Worm (Caenorhabditis elegans) whole organism, L3 larva: Measurements from ENCODE around the gene zhit-1.

ENCODE experiments used
- R02D3.7 ChIP-seq: fragments of 150-350 bp; optimal IDR thresholded peaks from 2 replicates; lab custom pipeline; 2014; ENCODE audit warnings: missing biosample characterization, missing genetic modification characterization
- ZK546.5 ChIP-seq: sonication (generic microtip); optimal IDR thresholded peaks from 2 replicates; lab custom pipeline; 2017; ENCODE audit warnings: missing biosample characterization, missing genetic modification characterization
- aly-2 ChIP-seq: fragments of 150-350 bp; optimal IDR thresholded peaks from 2 replicates; lab custom pipeline; 2014; ENCODE audit warnings: missing biosample characterization, missing genetic modification characterization
- ama-1 ChIP-seq: fragments of 150-350 bp; optimal IDR thresholded peaks from 2 replicates; lab custom pipeline; 2018
- ceh-82 ChIP-seq: fragments of 150-350 bp; optimal IDR thresholded peaks from 2 replicates; lab custom pipeline; 2014; ENCODE audit warnings: missing biosample characterization, missing genetic modification characterization
- elt-1 ChIP-seq: fragments of 150-350 bp; optimal IDR thresholded peaks from 2 replicates; lab custom pipeline; 2014; ENCODE audit warnings: missing biosample characterization, missing genetic modification characterization
- elt-2 ChIP-seq: sonication (generic microtip); optimal IDR thresholded peaks from 2 replicates; lab custom pipeline; 2016; ENCODE audit warnings: missing genetic modification reagents, mild to moderate bottlenecking, missing genetic modification characterization, missing compliant biosample characterization
- eor-1 ChIP-seq, 2 experiments: fragments of 150-350 bp; optimal IDR thresholded peaks; 2 replicates each; lab custom pipeline; 2014 to 2018; ENCODE audit warnings: missing biosample characterization in 2 of 2, missing genetic modification characterization in 2 of 2
- fkh-10 ChIP-seq: sonication (generic microtip); optimal IDR thresholded peaks from 2 replicates; lab custom pipeline; 2017; ENCODE audit warnings: missing biosample characterization, missing genetic modification reagents, missing genetic modification characterization
- fkh-2 ChIP-seq: fragments of 150-350 bp; optimal IDR thresholded peaks from 2 replicates; lab custom pipeline; 2014; ENCODE audit warnings: missing biosample characterization, missing genetic modification reagents, missing genetic modification characterization
- fos-1 ChIP-seq: fragments of 150-350 bp; optimal IDR thresholded peaks from 2 replicates; lab custom pipeline; 2014; ENCODE audit warnings: missing biosample characterization, missing genetic modification characterization
- jun-1 ChIP-seq: fragments of 150-350 bp; optimal IDR thresholded peaks from 2 replicates; lab custom pipeline; 2014; ENCODE audit warnings: missing biosample characterization, missing genetic modification reagents, missing genetic modification characterization
- lin-15B ChIP-seq: fragments of 150-350 bp; optimal IDR thresholded peaks from 2 replicates; lab custom pipeline; 2014; ENCODE audit warnings: missing biosample characterization, missing genetic modification characterization
- lsy-12 ChIP-seq: sonication (generic microtip); optimal IDR thresholded peaks from 2 replicates; lab custom pipeline; 2016; ENCODE audit warnings: mild to moderate bottlenecking, missing genetic modification characterization, missing compliant biosample characterization
- mml-1 ChIP-seq: fragments of 150-350 bp; sonication (generic microtip); optimal IDR thresholded peaks from 3 replicates; lab custom pipeline; 2014; ENCODE audit warnings: missing biosample characterization, missing genetic modification characterization
- nhr-11 ChIP-seq: fragments of 150-350 bp; optimal IDR thresholded peaks from 2 replicates; lab custom pipeline; 2014; ENCODE audit warnings: missing biosample characterization, missing genetic modification characterization
- nhr-12 ChIP-seq: fragments of 150-350 bp; optimal IDR thresholded peaks from 2 replicates; lab custom pipeline; 2014; ENCODE audit warnings: missing biosample characterization, missing genetic modification characterization
- nhr-23 ChIP-seq: fragments of 150-350 bp; optimal IDR thresholded peaks from 2 replicates; lab custom pipeline; 2014; ENCODE audit warnings: missing biosample characterization, missing genetic modification reagents, missing genetic modification characterization
- nhr-237 ChIP-seq: fragments of 150-350 bp; optimal IDR thresholded peaks from 2 replicates; lab custom pipeline; 2014; ENCODE audit warnings: missing biosample characterization, missing genetic modification characterization
- nhr-25 ChIP-seq: sonication (generic microtip); optimal IDR thresholded peaks from 2 replicates; lab custom pipeline; 2017; ENCODE audit warnings: missing biosample characterization, missing genetic modification characterization
- nhr-28 ChIP-seq: fragments of 150-350 bp; optimal IDR thresholded peaks from 2 replicates; lab custom pipeline; 2014; ENCODE audit warnings: missing biosample characterization, missing genetic modification characterization
- nhr-43 ChIP-seq: sonication (generic microtip); optimal IDR thresholded peaks from 2 replicates; lab custom pipeline; 2016; ENCODE audit warnings: mild to moderate bottlenecking, missing genetic modification characterization, missing compliant biosample characterization; ENCODE audit not compliant: poor library complexity, severe bottlenecking
- nhr-67 ChIP-seq: fragments of 150-350 bp; optimal IDR thresholded peaks from 2 replicates; lab custom pipeline; 2014; ENCODE audit warnings: missing biosample characterization, missing genetic modification characterization
- nhr-76 ChIP-seq: fragments of 150-350 bp; sonication (generic microtip); optimal IDR thresholded peaks from 5 replicates; lab custom pipeline; 2014; ENCODE audit warnings: missing biosample characterization, missing genetic modification characterization
- pha-4 ChIP-seq: fragments of 150-350 bp; optimal IDR thresholded peaks from 2 replicates; lab custom pipeline; 2014; ENCODE audit warnings: missing biosample characterization, missing genetic modification reagents, missing genetic modification characterization
- pqm-1 ChIP-seq: fragments of 150-350 bp; optimal IDR thresholded peaks from 2 replicates; lab custom pipeline; 2017; ENCODE audit warnings: missing biosample characterization, missing genetic modification characterization, inconsistent platforms
- sea-2 ChIP-seq: fragments of 150-350 bp; sonication (generic microtip); optimal IDR thresholded peaks from 4 replicates; lab custom pipeline; 2014; ENCODE audit warnings: missing biosample characterization, missing genetic modification reagents, missing genetic modification characterization
- skn-1 ChIP-seq: fragments of 150-350 bp; optimal IDR thresholded peaks from 2 replicates; lab custom pipeline; 2014; ENCODE audit warnings: missing biosample characterization, missing genetic modification characterization
- unc-39 ChIP-seq: sonication (generic microtip); optimal IDR thresholded peaks from 4 replicates; lab custom pipeline; 2017; ENCODE audit warnings: missing biosample characterization, missing genetic modification characterization
- ztf-4 ChIP-seq: fragments of 150-350 bp; optimal IDR thresholded peaks from 2 replicates; lab custom pipeline; 2014; ENCODE audit warnings: missing biosample characterization, missing genetic modification characterization

Gene zhit-1

DNA sequence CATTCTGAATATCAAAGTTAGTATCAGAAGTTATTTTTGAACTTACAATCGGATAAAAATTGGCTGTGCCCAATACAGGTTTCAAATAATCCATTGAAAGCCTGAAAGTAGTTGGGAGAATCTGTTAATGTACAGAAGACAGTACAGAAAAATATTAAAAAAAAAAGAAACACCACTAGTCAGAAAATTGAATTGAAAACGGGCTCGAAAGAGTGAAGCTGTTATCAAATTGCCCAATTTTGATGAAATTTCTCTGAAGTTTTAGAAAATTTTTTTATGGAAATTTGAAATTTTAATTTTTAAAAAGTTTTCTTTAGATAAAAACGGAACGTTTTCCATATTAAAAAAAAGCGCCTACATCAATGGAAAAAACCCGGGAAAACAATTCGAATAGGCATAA lies 29.2 kb downstream of the zhit-1 start, which contains the start of gene C18C4.7:
C18C4.7 (minus strand) TSS at position 101 of the 400 bp plus-strand sequence.
- TF ChIP-seq fkh-2 (tag; lab: Kevin White, UChicago) (no peak), unc-39 (no peak), pha-4 (tag; lab: Kevin White, UChicago) (no peak), nhr-76 (tag; lab: Kevin White, UChicago) (no peak), lin-15B (tag; lab: Kevin White, UChicago) (no peak), fos-1 (tag; lab: Kevin White, UChicago) (no peak), ZK546.5 (tag; lab: Kevin White, UChicago) (no peak)

DNA sequence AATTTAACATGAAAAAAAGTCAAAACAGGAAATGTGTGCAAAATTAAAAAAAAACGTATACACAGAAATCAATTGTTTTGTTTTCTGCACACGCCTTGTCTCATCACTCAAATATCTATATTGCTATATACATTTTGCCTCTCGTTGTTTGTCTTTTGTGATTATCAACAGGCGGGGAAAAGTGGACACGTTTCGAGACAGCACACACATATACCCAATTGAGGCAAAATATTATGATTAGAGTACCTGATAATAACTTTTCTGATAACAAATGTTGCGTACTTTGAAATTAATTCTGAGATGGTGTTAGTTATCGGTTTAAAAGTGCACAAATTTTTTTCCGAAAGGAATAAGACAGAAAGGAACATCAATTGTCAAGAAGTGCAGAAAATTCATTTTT lies 36.5 kb downstream of the zhit-1 start:
- TF ChIP-seq pha-4 (tag; lab: Kevin White, UChicago) (peak; percentile 50), nhr-25 (tag; lab: Kevin White, UChicago) (no peak), nhr-11 (tag; lab: Kevin White, UChicago) (no peak), lin-15B (tag; lab: Kevin White, UChicago) (no peak), lsy-12 (no peak), jun-1 (tag; lab: Kevin White, UChicago) (peak; percentile 4), aly-2 (tag; lab: Kevin White, UChicago) (no peak), mml-1 (tag; lab: Kevin White, UChicago) (no peak), nhr-23 (no peak), sea-2 (GFP tag; lab: Kevin White, UChicago) (no peak), ama-1 (lab: Kevin White, UChicago) (no peak), pqm-1 (tag; lab: Kevin White, UChicago) (peak; percentile 94), nhr-12 (tag; lab: Kevin White, UChicago) (no peak), eor-1 (tag; optimal IDR thresholded peaks at IDR 0.05; lab: Kevin White, UChicago) (no peak), elt-2 (tag; lab: Kevin White, UChicago) (peak; percentile 95)

DNA sequence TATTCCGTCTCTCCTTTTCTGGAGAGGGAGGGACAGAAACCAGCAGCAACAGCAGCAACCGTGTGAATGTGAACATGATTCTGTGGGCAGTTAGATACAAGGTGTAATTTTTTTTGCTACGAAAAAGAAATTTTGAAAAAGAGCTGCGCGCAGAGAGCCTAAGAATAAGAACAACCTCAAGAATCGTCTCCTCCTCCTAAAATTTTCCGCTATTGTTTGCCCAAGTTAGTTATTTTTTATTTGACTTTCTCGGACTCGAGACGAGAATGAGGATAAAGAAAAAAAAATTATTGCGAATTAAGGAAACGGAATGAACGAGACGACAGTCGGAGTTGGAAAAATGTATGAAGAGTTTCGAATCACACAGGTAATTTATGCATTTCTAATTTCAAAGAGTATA lies 37.8 kb downstream of the zhit-1 start, which contains the start of gene glb-5:
glb-5 (plus strand) TSS at position 301 of the 400 bp plus-strand sequence.
- TF ChIP-seq fkh-2 (tag; lab: Kevin White, UChicago) (no peak), elt-2 (tag; lab: Kevin White, UChicago) (peak; percentile 24)

DNA sequence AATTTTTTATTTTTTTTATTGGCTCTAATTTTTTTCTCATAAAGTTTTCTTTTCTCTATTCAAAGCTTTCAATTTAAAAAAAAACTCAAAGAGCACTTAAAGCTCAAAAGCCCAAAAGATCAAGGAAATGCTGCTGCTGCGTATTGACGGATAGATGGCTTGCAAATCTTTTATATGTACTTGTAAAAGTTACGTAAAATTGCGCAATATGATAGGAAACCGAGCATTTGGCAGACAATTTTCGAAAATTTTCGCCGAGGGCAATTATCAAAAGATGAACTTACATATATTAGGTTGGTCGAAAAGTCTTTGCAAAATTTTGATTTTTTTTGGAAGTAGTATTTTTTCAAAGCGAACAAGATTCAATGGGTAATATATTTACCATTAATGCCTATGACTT lies 47.9 kb downstream of the zhit-1 start:
- TF ChIP-seq nhr-43 (tag; lab: Kevin White, UChicago) (no peak), fkh-2 (tag; lab: Kevin White, UChicago) (no peak), elt-1 (tag; lab: Kevin White, UChicago) (no peak), nhr-237 (tag; lab: Kevin White, UChicago) (no peak), nhr-67 (tag; lab: Kevin White, UChicago) (no peak), nhr-25 (tag; lab: Kevin White, UChicago) (no peak), R02D3.7 (tag; lab: Kevin White, UChicago) (no peak), nhr-23 (no peak), fkh-10 (GFP tag; lab: Kevin White, UChicago) (no peak), ztf-4 (tag; lab: Kevin White, UChicago) (no peak), aly-2 (tag; lab: Kevin White, UChicago) (no peak), ceh-82 (tag; lab: Kevin White, UChicago) (no peak)

DNA sequence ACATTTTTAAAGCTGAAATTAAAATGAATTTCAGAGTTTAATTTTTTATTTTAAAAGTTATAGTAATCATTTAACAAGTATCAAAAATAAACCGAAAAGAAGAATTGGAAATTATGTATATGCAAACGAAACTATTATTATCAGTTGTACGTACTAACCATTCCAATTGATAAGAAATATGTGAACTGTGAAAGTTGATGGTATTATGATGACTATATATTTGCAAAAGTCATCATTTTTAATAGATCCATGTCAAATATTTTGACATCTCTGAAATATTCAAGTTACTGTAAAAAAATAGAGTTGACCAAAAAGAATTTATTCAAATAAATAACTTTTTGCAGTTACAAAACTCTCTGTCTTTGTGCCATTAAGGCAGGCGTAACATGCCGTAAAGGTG lies 48.3 kb downstream of the zhit-1 start, which contains the start of gene ugt-48:
ugt-48 (minus strand) TSS at position 12 of the 400 bp plus-strand sequence.
- TF ChIP-seq ama-1 (lab: Kevin White, UChicago) = no peak
- TF ChIP-seq skn-1 (tag; lab: Kevin White, UChicago) = no peak
- no peak for TF ChIP-seq unc-39
- no peak for TF ChIP-seq lin-15B (tag; lab: Kevin White, UChicago)
- TF ChIP-seq fkh-10 (GFP tag; lab: Kevin White, UChicago) = no peak
- TF ChIP-seq elt-1 (tag; lab: Kevin White, UChicago) = no peak
- no peak for TF ChIP-seq nhr-28 (tag; lab: Kevin White, UChicago)
- peak; percentile 21 for TF ChIP-seq pqm-1 (tag; lab: Kevin White, UChicago)
- peak; percentile 33 for TF ChIP-seq elt-2 (tag; lab: Kevin White, UChicago)
- no peak for TF ChIP-seq ZK546.5 (tag; lab: Kevin White, UChicago)
